In the genomic region with DNA sequence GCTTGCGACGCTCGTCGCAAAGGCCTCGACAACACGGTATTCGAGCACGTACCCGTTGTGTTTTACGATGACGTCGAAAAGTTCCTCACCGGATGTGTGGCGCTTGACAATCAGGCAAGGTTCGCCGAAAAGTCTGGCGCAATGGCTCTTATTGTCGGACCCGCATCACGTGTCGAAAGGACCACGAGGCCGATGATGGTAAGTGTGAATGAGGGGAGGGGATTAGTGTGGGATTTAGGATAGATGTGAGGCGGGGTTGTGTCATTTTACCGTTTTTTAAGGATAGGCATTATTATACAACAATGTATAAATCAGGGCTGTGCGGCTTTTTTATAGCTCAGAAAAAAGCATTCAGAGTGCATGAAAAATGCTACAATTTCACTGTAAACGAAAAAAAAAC, we compare ENCODE assay signal across 3 worm cellular contexts.
TF ChIP-seq lines count a peak whose summit lies in the region.

No protein-coding gene starts in this region.

TF ChIP-seq in whole organism, early embryonic, 17 proteins besides CTCF, POLR2A, EP300 and RAD21:
- TF ChIP-seq tbx-11 (GFP tag; IDR thresholded peaks at IDR 0.05; lab: Robert Waterston, UW) = no peak
- TF ChIP-seq ceh-36 (tag; optimal IDR thresholded peaks at IDR 0.05; lab: Kevin White, UChicago) = peak; percentile 75
- no peak for TF ChIP-seq aly-1 (tag; optimal IDR thresholded peaks at IDR 0.05; lab: Kevin White, UChicago)
- TF ChIP-seq flt-1 (GFP tag; IDR thresholded peaks at IDR 0.05; lab: Robert Waterston, UW) = no peak
- no peak for TF ChIP-seq ceh-13 (GFP tag; optimal IDR thresholded peaks at IDR 0.05; lab: Kevin White, UChicago)
- TF ChIP-seq tra-4 (tag; optimal IDR thresholded peaks at IDR 0.05; lab: Kevin White, UChicago) = no peak
- no peak for TF ChIP-seq F13C5.2 (tag; optimal IDR thresholded peaks at IDR 0.05; lab: Kevin White, UChicago)
- TF ChIP-seq hmg-4 (GFP tag; optimal IDR thresholded peaks at IDR 0.05; lab: Kevin White, UChicago) = no peak

TF ChIP-seq in whole organism, late embryonic, 69 proteins besides CTCF, POLR2A, EP300 and RAD21:
- peak; percentile 58 for TF ChIP-seq hlh-30 (tag; optimal IDR thresholded peaks at IDR 0.05; lab: Kevin White, UChicago; ENCODE audit: insufficient read depth)
- TF ChIP-seq F13H6.1 (tag; optimal IDR thresholded peaks at IDR 0.05; lab: Kevin White, UChicago) = no peak
- TF ChIP-seq sox-4 (tag; optimal IDR thresholded peaks at IDR 0.05; lab: Kevin White, UChicago) = no peak

TF ChIP-seq in whole organism, mixed stage, embryonic, 35 proteins besides CTCF, POLR2A, EP300 and RAD21:
- TF ChIP-seq zip-8 (tag; optimal IDR thresholded peaks at IDR 0.05; lab: Kevin White, UChicago) (peak; percentile 2), pha-4 (tag; optimal IDR thresholded peaks at IDR 0.05; lab: Kevin White, UChicago) (no peak)
TF ChIP-seq in whole organism, mixed stage, embryonic: peak in this region for 1.
